Worm (Caenorhabditis elegans): Measurements from ENCODE around the gene mdt-10.

ce11 chrII:7815406-7815805 lies 39.4 kb downstream of the mdt-10 start:
- TF ChIP-seq snpc-4 (tag; optimal IDR thresholded peaks at IDR 0.05), result no peak
- TF ChIP-seq C34F6.9 (tag; optimal IDR thresholded peaks at IDR 0.05), result no peak
- no peak for TF ChIP-seq elt-3 (tag; optimal IDR thresholded peaks at IDR 0.05)
- no peak for TF ChIP-seq skn-1 (tag; optimal IDR thresholded peaks at IDR 0.05)
- TF ChIP-seq ceh-82 (tag; optimal IDR thresholded peaks at IDR 0.05), result no peak
- TF ChIP-seq zag-1 (tag; optimal IDR thresholded peaks at IDR 0.05), result no peak
- TF ChIP-seq aly-2 (tag; optimal IDR thresholded peaks at IDR 0.05), result no peak
- TF ChIP-seq nhr-129 (tag; optimal IDR thresholded peaks at IDR 0.05), result peak; percentile 34
- TF ChIP-seq unc-39 (tag; optimal IDR thresholded peaks at IDR 0.05), result no peak
- TF ChIP-seq nhr-23 (tag; optimal IDR thresholded peaks at IDR 0.05), result no peak

All from whole organism, L2 larva.